Worm (Caenorhabditis elegans): Measurements from ENCODE around the gene T05A7.12.

The T05A7.12 gene

ce11 chrII:4671692-4672091 lies 8.6 kb upstream of the T05A7.12 start, which contains the start of gene T05A7.6 (continued):
- TF ChIP-seq dpff-1 (tag; optimal IDR thresholded peaks at IDR 0.05), result no peak
- TF ChIP-seq let-607 (tag; optimal IDR thresholded peaks at IDR 0.05), result no peak

- TF ChIP-seq tlf-1 (GFP tag; optimal IDR thresholded peaks at IDR 0.05) (no peak), nhr-179 (tag; optimal IDR thresholded peaks at IDR 0.05) (no peak), die-1 (tag; optimal IDR thresholded peaks at IDR 0.05) (no peak), F23B12.7 (tag; optimal IDR thresholded peaks at IDR 0.05; ENCODE audit: insufficient read depth) (no peak), ztf-26 (tag; optimal IDR thresholded peaks at IDR 0.05) (no peak), cebp-1 (GFP tag; IDR thresholded peaks at IDR 0.05) (no peak), cebp-1 (tag; optimal IDR thresholded peaks at IDR 0.05) (no peak), Y53G8AR.9 (GFP tag; conservative IDR thresholded peaks at IDR 0.05) (no peak), xnd-1 (tag; optimal IDR thresholded peaks at IDR 0.05) (no peak), madf-3 (GFP tag; IDR thresholded peaks at IDR 0.05) (no peak), athp-1 (tag; optimal IDR thresholded peaks at IDR 0.05) (no peak), mes-4 (tag; optimal IDR thresholded peaks at IDR 0.05) (no peak), ceh-79 (tag; optimal IDR thresholded peaks at IDR 0.05) (no peak), ets-4 (GFP tag; optimal IDR thresholded peaks at IDR 0.05) (no peak), akir-1 (GFP tag; optimal IDR thresholded peaks at IDR 0.05) (no peak), Y67H2A.10 (GFP tag; conservative IDR thresholded peaks at IDR 0.05) (no peak), nfyb-1 (GFP tag; IDR thresholded peaks at IDR 0.05) (no peak), ztf-18 (tag; optimal IDR thresholded peaks at IDR 0.05) (no peak), hsf-1 (GFP tag; IDR thresholded peaks at IDR 0.05) (no peak)
Measured at ce11 chrII:4667572-4667971, 4.5 kb upstream of the T05A7.12 start, which contains the start of gene fut-5. Gene fut-5, minus strand, starts transcription at chrII:4667672.

- TF ChIP-seq Y56A3A.18 (GFP tag; IDR thresholded peaks at IDR 0.05) (no peak), efl-1 (GFP tag; optimal IDR thresholded peaks at IDR 0.05) (no peak), ama-1 (optimal IDR thresholded peaks at IDR 0.05) (no peak), ama-1 (GFP tag; optimal IDR thresholded peaks at IDR 0.05) (no peak), ztf-3 (GFP tag; optimal IDR thresholded peaks at IDR 0.05) (no peak), K11D2.4 (GFP tag; IDR thresholded peaks at IDR 0.05) (no peak), akir-1 (GFP tag; optimal IDR thresholded peaks at IDR 0.05) (no peak), cebp-1 (GFP tag; IDR thresholded peaks at IDR 0.05) (no peak), cebp-1 (tag; optimal IDR thresholded peaks at IDR 0.05) (no peak), F39B2.1 (GFP tag; IDR thresholded peaks at IDR 0.05) (no peak), unc-130 (GFP tag; optimal IDR thresholded peaks at IDR 0.05) (no peak), Y67H2A.10 (GFP tag; conservative IDR thresholded peaks at IDR 0.05) (no peak), F55B11.4 (tag; optimal IDR thresholded peaks at IDR 0.05; ENCODE audit: borderline replicate concordance, insufficient read depth) (no peak)
Measured at ce11 chrII:4665359-4665758, 2.3 kb upstream of the T05A7.12 start, which contains the start of gene T05A7.11. Gene T05A7.11, minus strand, starts transcription at chrII:4665459.

ce11 chrII:4661278-4661677 lies 1.8 kb downstream of the T05A7.12 start, which contains the start of gene T05A7.13:
Gene T05A7.13, minus strand, starts transcription at chrII:4661378.
- TF ChIP-seq F22D6.2 (tag; optimal IDR thresholded peaks at IDR 0.05) (no peak), aptf-2 (GFP tag; conservative IDR thresholded peaks at IDR 0.05) (no peak), lin-35 (GFP tag; optimal IDR thresholded peaks at IDR 0.05) (no peak), sea-2 (GFP tag; IDR thresholded peaks at IDR 0.05) (no peak), hrde-1 (tag; optimal IDR thresholded peaks at IDR 0.05; ENCODE audit: borderline replicate concordance) (no peak), hsf-1 (GFP tag; IDR thresholded peaks at IDR 0.05) (no peak), dpl-1 (GFP tag; optimal IDR thresholded peaks at IDR 0.05) (no peak), F10E7.11 (tag; optimal IDR thresholded peaks at IDR 0.05) (no peak), ztf-26 (tag; optimal IDR thresholded peaks at IDR 0.05) (no peak), let-607 (tag; optimal IDR thresholded peaks at IDR 0.05) (no peak), cebp-2 (GFP tag; IDR thresholded peaks at IDR 0.05) (no peak), F33H1.4 (GFP tag; IDR thresholded peaks at IDR 0.05) (no peak), ama-1 (optimal IDR thresholded peaks at IDR 0.05) (no peak), ama-1 (GFP tag; optimal IDR thresholded peaks at IDR 0.05) (no peak), Y79H2A.3 (GFP tag; conservative IDR thresholded peaks at IDR 0.05) (no peak), lir-1 (GFP tag; conservative IDR thresholded peaks at IDR 0.05) (no peak), hlh-26 (GFP tag; conservative IDR thresholded peaks at IDR 0.05) (no peak), snpc-1.3 (tag; optimal IDR thresholded peaks at IDR 0.05; ENCODE audit: insufficient read depth) (no peak), B0261.1 (tag; optimal IDR thresholded peaks at IDR 0.05) (no peak)
